Fruit fly (Drosophila melanogaster) whole organism, embryonic: ENCODE data around the gene Hmt4-20.

Experiments used
- BtbVII ChIP-seq: fragments of 200-800 bp; sonication (Bioruptor generic); optimal IDR thresholded peaks from 3 replicates; lab custom pipeline; 2017; ENCODE audit warnings: missing biosample characterization, mild to moderate bottlenecking, missing genetic modification characterization
- Bteb2 ChIP-seq: fragments of 200-800 bp; sonication (Bioruptor generic); optimal IDR thresholded peaks from 2 replicates; lab custom pipeline; 2016; ENCODE audit warnings: missing biosample characterization, missing genetic modification characterization
- CG10147 ChIP-seq: fragments of 200-800 bp; sonication (Bioruptor generic); optimal IDR thresholded peaks from 2 replicates; lab custom pipeline; 2019; ENCODE audit warnings: missing biosample characterization, mild to moderate bottlenecking, missing genetic modification characterization, moderate library complexity
- CG10274 ChIP-seq: fragments of 200-800 bp; sonication (Bioruptor generic); optimal IDR thresholded peaks from 3 replicates; lab custom pipeline; 2017; ENCODE audit warnings: missing biosample characterization, mild to moderate bottlenecking, missing genetic modification characterization
- CG10321 ChIP-seq: fragments of 200-800 bp; sonication (Bioruptor generic); IDR thresholded peaks from 2 replicates; pipeline ENCODE4 v1.3.6; 2022; ENCODE audit warnings: missing biosample characterization, missing genetic modification characterization
- CG12155 ChIP-seq: fragments of 200-800 bp; sonication (Bioruptor generic); optimal IDR thresholded peaks from 3 replicates; lab custom pipeline; 2016; ENCODE audit warnings: missing biosample characterization, missing genetic modification characterization
- CG12659 ChIP-seq: fragments of 200-800 bp; sonication (Bioruptor generic); optimal IDR thresholded peaks from 3 replicates; lab custom pipeline; 2017; ENCODE audit warnings: mild to moderate bottlenecking, missing biosample characterization, missing genetic modification reagents, missing genetic modification characterization
- CG15011 ChIP-seq: fragments of 200-800 bp; sonication (Bioruptor generic); optimal IDR thresholded peaks from 3 replicates; lab custom pipeline; 2018; ENCODE audit warnings: missing biosample characterization, mild to moderate bottlenecking, missing genetic modification characterization
- CG17361 ChIP-seq: fragments of 200-800 bp; sonication (Bioruptor generic); IDR thresholded peaks from 3 replicates; pipeline ENCODE4 v1.3.6; 2022; ENCODE audit warnings: missing biosample characterization, missing genetic modification characterization
- CG17802 ChIP-seq: fragments of 200-800 bp; sonication (Bioruptor generic); optimal IDR thresholded peaks from 2 replicates; lab custom pipeline; 2018; ENCODE audit warnings: missing biosample characterization, mild to moderate bottlenecking, missing genetic modification characterization, moderate library complexity
- CG2202 ChIP-seq: fragments of 200-800 bp; sonication (Bioruptor generic); optimal IDR thresholded peaks from 2 replicates; lab custom pipeline; 2018; ENCODE audit warnings: missing biosample characterization, mild to moderate bottlenecking, missing genetic modification characterization
- CG2712 ChIP-seq: fragments of 200-800 bp; optimal IDR thresholded peaks from 3 replicates; lab custom pipeline; 2019; ENCODE audit warnings: missing biosample characterization, mild to moderate bottlenecking, missing genetic modification characterization, moderate library complexity
- CG32767 ChIP-seq: fragments of 200-800 bp; sonication (Bioruptor generic); IDR thresholded peaks from 2 replicates; pipeline ENCODE4 v1.3.6; 2022; ENCODE audit warnings: missing biosample characterization, missing genetic modification characterization
- CG33213 ChIP-seq: fragments of 200-800 bp; sonication (Bioruptor generic); optimal IDR thresholded peaks from 3 replicates; lab custom pipeline; 2016; ENCODE audit warnings: missing biosample characterization, missing genetic modification characterization
- CG4424 ChIP-seq: fragments of 200-800 bp; sonication (Bioruptor generic); optimal IDR thresholded peaks from 3 replicates; lab custom pipeline; 2016; ENCODE audit warnings: missing biosample characterization, missing genetic modification characterization
- CG7987 ChIP-seq: fragments of 200-800 bp; sonication (Bioruptor generic); optimal IDR thresholded peaks from 2 replicates; lab custom pipeline; 2018; ENCODE audit warnings: missing biosample characterization, mild to moderate bottlenecking, missing genetic modification characterization, moderate library complexity
- CG8359 ChIP-seq: fragments of 200-800 bp; sonication (Bioruptor generic); optimal IDR thresholded peaks from 2 replicates; lab custom pipeline; 2017; ENCODE audit warnings: missing biosample characterization, mild to moderate bottlenecking, missing genetic modification characterization, borderline replicate concordance
- CG8765 ChIP-seq: fragments of 200-800 bp; sonication (Bioruptor generic); IDR thresholded peaks from 2 replicates; pipeline ENCODE4 v1.3.6; 2022; ENCODE audit warnings: missing biosample characterization, missing genetic modification characterization
- Chrac-16 ChIP-seq: fragments of 200-800 bp; sonication (Bioruptor generic); optimal IDR thresholded peaks from 3 replicates; lab custom pipeline; 2016; ENCODE audit warnings: missing biosample characterization, missing genetic modification characterization
- Dip2 ChIP-seq: fragments of 200-800 bp; sonication (Bioruptor generic); IDR thresholded peaks from 2 replicates; pipeline ENCODE4 v1.3.6; 2022; ENCODE audit warnings: missing biosample characterization, missing genetic modification characterization
- Fer3 ChIP-seq: fragments of 200-800 bp; sonication (Bioruptor generic); optimal IDR thresholded peaks from 2 replicates; lab custom pipeline; 2018; ENCODE audit warnings: missing biosample characterization, mild to moderate bottlenecking, missing genetic modification characterization, moderate library complexity
- GATAe ChIP-seq: fragments of 200-800 bp; sonication (Bioruptor generic); conservative IDR thresholded peaks from 2 replicates; pipeline ENCODE4 v1.3.6; 2022; ENCODE audit warnings: missing biosample characterization, missing genetic modification characterization
- HmgD ChIP-seq: fragments of 200-800 bp; sonication (Bioruptor generic); optimal IDR thresholded peaks from 3 replicates; lab custom pipeline; 2016; ENCODE audit warnings: missing biosample characterization, missing genetic modification characterization
- MESR4 ChIP-seq: fragments of 200-800 bp; sonication (Bioruptor generic); optimal IDR thresholded peaks from 2 replicates; lab custom pipeline; 2018; ENCODE audit warnings: missing biosample characterization, mild to moderate bottlenecking, missing genetic modification characterization, moderate library complexity
- NC2β ChIP-seq: fragments of 200-800 bp; sonication (Bioruptor generic); optimal IDR thresholded peaks from 2 replicates; lab custom pipeline; 2016; ENCODE audit warnings: missing biosample characterization, missing genetic modification characterization
- NfI ChIP-seq: fragments of 200-800 bp; sonication (Bioruptor generic); optimal IDR thresholded peaks from 3 replicates; lab custom pipeline; 2018; ENCODE audit warnings: missing biosample characterization, mild to moderate bottlenecking, missing genetic modification characterization, moderate library complexity
- Sox100B ChIP-seq: fragments of 200-800 bp; sonication (Bioruptor generic); optimal IDR thresholded peaks from 3 replicates; lab custom pipeline; 2018; ENCODE audit warnings: missing biosample characterization, mild to moderate bottlenecking, missing genetic modification characterization
- al ChIP-seq: fragments of 200-800 bp; sonication (Bioruptor generic); IDR thresholded peaks from 2 replicates; pipeline ENCODE4 v1.3.6; 2022; ENCODE audit warnings: missing biosample characterization, missing genetic modification characterization
- amos ChIP-seq: fragments of 200-800 bp; sonication (Bioruptor generic); IDR thresholded peaks from 2 replicates; pipeline ENCODE4 v1.3.6; 2022; ENCODE audit warnings: missing biosample characterization, missing genetic modification characterization; ENCODE audit not compliant: partially characterized antibody
- ara ChIP-seq: fragments of 200-800 bp; sonication (Bioruptor generic); IDR thresholded peaks from 2 replicates; pipeline ENCODE4 v1.3.6; 2022; ENCODE audit warnings: missing biosample characterization, missing genetic modification characterization
- bab2 ChIP-seq: fragments of 200-800 bp; sonication (Bioruptor generic); optimal IDR thresholded peaks from 2 replicates; lab custom pipeline; 2016; ENCODE audit warnings: missing biosample characterization, missing genetic modification characterization
- bbx ChIP-seq: fragments of 200-800 bp; sonication (Bioruptor generic); IDR thresholded peaks from 2 replicates; pipeline ENCODE4 v1.3.6; 2022; ENCODE audit warnings: missing biosample characterization, missing genetic modification characterization; ENCODE audit not compliant: partially characterized antibody
- bsh ChIP-seq, 2 experiments: fragments of 200-800 bp; sonication (Bioruptor generic); optimal IDR thresholded peaks; 2 replicates each; lab custom pipeline; 2017 to 2018; ENCODE audit warnings: mild to moderate bottlenecking in 2 of 2, missing biosample characterization in 2 of 2, missing genetic modification characterization in 2 of 2, moderate library complexity in 1 of 2
- cad ChIP-seq: fragments of >200 bp; optimal IDR thresholded peaks from 2 replicates; lab custom pipeline; 2017; ENCODE audit warnings: missing biosample characterization, missing genetic modification characterization
- chinmo ChIP-seq: fragments of 200-800 bp; sonication (Bioruptor generic); IDR thresholded peaks from 4 replicates; pipeline ENCODE4 v1.3.6; 2022; ENCODE audit warnings: missing biosample characterization, missing genetic modification characterization; ENCODE audit not compliant: partially characterized antibody
- dan ChIP-seq: fragments of 200-800 bp; sonication (Bioruptor generic); IDR thresholded peaks from 2 replicates; pipeline ENCODE4 v1.3.6; 2022; ENCODE audit warnings: missing biosample characterization, missing genetic modification characterization
- dmrt11E ChIP-seq: fragments of 200-800 bp; sonication (Bioruptor generic); optimal IDR thresholded peaks from 3 replicates; lab custom pipeline; 2018; ENCODE audit warnings: missing biosample characterization, mild to moderate bottlenecking, missing genetic modification characterization, moderate library complexity
- fd3F ChIP-seq: fragments of 200-800 bp; sonication (Bioruptor generic); optimal IDR thresholded peaks from 2 replicates; lab custom pipeline; 2018; ENCODE audit warnings: missing biosample characterization, mild to moderate bottlenecking, missing genetic modification characterization, moderate library complexity
- hbn ChIP-seq: fragments of 200-800 bp; sonication (Bioruptor generic); IDR thresholded peaks from 2 replicates; pipeline ENCODE4 v1.3.6; 2022; ENCODE audit warnings: missing biosample characterization, missing genetic modification characterization; ENCODE audit not compliant: partially characterized antibody
- jing ChIP-seq: fragments of 200-800 bp; sonication (Bioruptor generic); optimal IDR thresholded peaks from 2 replicates; lab custom pipeline; 2018; ENCODE audit warnings: missing biosample characterization, mild to moderate bottlenecking, missing genetic modification characterization
- kni ChIP-seq: fragments of 200-800 bp; sonication (Bioruptor generic); optimal IDR thresholded peaks from 3 replicates; lab custom pipeline; 2017; ENCODE audit warnings: mild to moderate bottlenecking, missing biosample characterization, missing genetic modification reagents, missing genetic modification characterization
- nom ChIP-seq: fragments of 200-800 bp; sonication (Bioruptor generic); optimal IDR thresholded peaks from 2 replicates; lab custom pipeline; 2017; ENCODE audit warnings: missing biosample characterization, missing genetic modification characterization, mild to moderate bottlenecking, moderate library complexity, missing genetic modification reagents
- sens-2 ChIP-seq: fragments of 200-800 bp; sonication (Bioruptor generic); IDR thresholded peaks from 2 replicates; pipeline ENCODE4 v1.3.6; 2022; ENCODE audit warnings: missing biosample characterization, missing genetic modification characterization
- sima ChIP-seq: fragments of 200-800 bp; sonication (Bioruptor generic); optimal IDR thresholded peaks from 2 replicates; lab custom pipeline; 2016; ENCODE audit warnings: missing biosample characterization, missing genetic modification characterization
- sqz ChIP-seq: fragments of 200-800 bp; sonication (Bioruptor generic); optimal IDR thresholded peaks from 3 replicates; lab custom pipeline; 2018; ENCODE audit warnings: missing biosample characterization, mild to moderate bottlenecking, missing genetic modification characterization
- trh ChIP-seq: fragments of 200-800 bp; sonication (Bioruptor generic); optimal IDR thresholded peaks from 2 replicates; lab custom pipeline; 2016; ENCODE audit warnings: missing biosample characterization, missing genetic modification characterization
- twi ChIP-seq: fragments of 200-800 bp; optimal IDR thresholded peaks from 2 replicates; lab custom pipeline; 2019; ENCODE audit warnings: missing biosample characterization, mild to moderate bottlenecking, missing genetic modification characterization, moderate library complexity
- zfh1 ChIP-seq: fragments of 200-800 bp; sonication (Bioruptor generic); IDR thresholded peaks from 3 replicates; pipeline ENCODE4 v1.3.6; 2022; ENCODE audit warnings: missing biosample characterization, missing genetic modification characterization

Gene Hmt4-20

dm6 chrX:687330-688078 is 31.7 kb upstream of the Hmt4-20 start (continued):
- TF ChIP-seq nom (GFP tag; lab: Kevin White, UChicago): peak; percentile 67
- no peak for TF ChIP-seq hbn (GFP tag; lab: Robert Waterston, UW)
- no peak for TF ChIP-seq CG10321
- TF ChIP-seq CG17802 (tag; lab: Kevin White, UChicago): no peak
- TF ChIP-seq bab2: no peak
- TF ChIP-seq fd3F (GFP tag; lab: Kevin White, UChicago): no peak
- TF ChIP-seq CG12155: no peak
- TF ChIP-seq CG7987 (GFP tag; lab: Kevin White, UChicago): no peak
- 0 out of 3 replicates have a peak, but pooled peaks have one; percentile 4 for TF ChIP-seq zfh1 (GFP tag; lab: Robert Waterston, UW)
- no peak for TF ChIP-seq CG15011
- no peak for TF ChIP-seq MESR4
- peak; percentile 34 for TF ChIP-seq sqz (GFP tag; lab: Kevin White, UChicago)
- TF ChIP-seq chinmo (GFP tag; lab: Robert Waterston, UW): peak; percentile 67; the same call in 1 of the 4 replicates
- TF ChIP-seq sens-2 (GFP tag; lab: Robert Waterston, UW): no peak
- no peak for TF ChIP-seq CG2202 (tag; lab: Kevin White, UChicago)
- TF ChIP-seq twi (tag; lab: Kevin White, UChicago): no peak
- no peak for TF ChIP-seq NfI (GFP tag; lab: Kevin White, UChicago)
- TF ChIP-seq trh: no peak
- TF ChIP-seq cad (GFP tag; lab: Kevin White, UChicago): no peak
- no peak for TF ChIP-seq bbx (GFP tag; lab: Robert Waterston, UW)
- no peak for TF ChIP-seq NC2β (GFP tag; lab: Kevin White, UChicago)
- no peak for TF ChIP-seq Dip2 (GFP tag; lab: Robert Waterston, UW)
- TF ChIP-seq ara (GFP tag; lab: Robert Waterston, UW): no peak
- no peak for TF ChIP-seq sima
- no peak for TF ChIP-seq CG17361 (GFP tag; lab: Robert Waterston, UW)
- TF ChIP-seq CG33213: no peak
- TF ChIP-seq dan (GFP tag; lab: Robert Waterston, UW): no peak
- TF ChIP-seq dmrt11E (tag; lab: Kevin White, UChicago): no peak

dm6 chrX:686437-686972 is 30.7 kb upstream of the Hmt4-20 start, which contains the start of gene sdk:
Gene sdk, plus strand, starts transcription at chrX:686834.
- TF ChIP-seq Chrac-16 (GFP tag; lab: Kevin White, UChicago): peak; percentile 90
- peak; percentile 77 for TF ChIP-seq CG10274
- peak; percentile 79 for TF ChIP-seq CG8359
- TF ChIP-seq CG8765 (GFP tag; lab: Robert Waterston, UW): peak; percentile 67; the same call in 1 of the 2 replicates
- TF ChIP-seq kni (GFP tag; lab: Kevin White, UChicago): peak; percentile 77
- TF ChIP-seq Sox100B (GFP tag; lab: Kevin White, UChicago): peak; percentile 93
- peak; percentile 74 for TF ChIP-seq dan (GFP tag; lab: Robert Waterston, UW)
- peak; percentile 80 for TF ChIP-seq Fer3 (tag; lab: Kevin White, UChicago)
- peak; percentile 84 for TF ChIP-seq BtbVII
- TF ChIP-seq MESR4: no peak
- TF ChIP-seq CG2712 (tag; lab: Kevin White, UChicago): peak; percentile 94
- peak; percentile 76 for TF ChIP-seq HmgD (GFP tag; lab: Kevin White, UChicago)
- TF ChIP-seq CG10147 (GFP tag; lab: Kevin White, UChicago): peak; percentile 86
- peak; percentile 44 for TF ChIP-seq amos (GFP tag; lab: Robert Waterston, UW)
- TF ChIP-seq al (GFP tag; lab: Robert Waterston, UW): peak; percentile 84
- peak; percentile 87 for TF ChIP-seq Bteb2 (GFP tag; lab: Kevin White, UChicago)
- peak; percentile 80 for TF ChIP-seq jing (GFP tag; lab: Kevin White, UChicago)
- peak; percentile 89 to 90 for TF ChIP-seq bsh (GFP tag; optimal IDR thresholded peaks at IDR 0.05; lab: Kevin White, UChicago)
- TF ChIP-seq GATAe: peak; percentile 56; the same call in 1 of the 2 replicates
- peak; percentile 93 for TF ChIP-seq CG4424 (GFP tag; lab: Kevin White, UChicago)
- TF ChIP-seq CG32767: peak; percentile 89
- TF ChIP-seq CG12659 (GFP tag; lab: Kevin White, UChicago): peak; percentile 91
